Worm (Caenorhabditis elegans): ENCODE data around the gene nhr-138.

nhr-138 gene

ce11 chrIV:9770798-9771197 is 45.7 kb downstream of the nhr-138 start:
- TF ChIP-seq ZK546.5 (tag; optimal IDR thresholded peaks at IDR 0.05) (no peak), lin-39 (tag; optimal IDR thresholded peaks at IDR 0.05) (no peak), daf-8 (GFP tag; IDR thresholded peaks at IDR 0.05) (no peak), dpl-1 (GFP tag; optimal IDR thresholded peaks at IDR 0.05) (no peak), vab-7 (GFP tag; IDR thresholded peaks at IDR 0.05) (no peak), hlh-30 (tag; optimal IDR thresholded peaks at IDR 0.05; ENCODE audit: insufficient read depth) (no peak), saeg-2 (GFP tag; IDR thresholded peaks at IDR 0.05) (no peak), unc-62 (GFP tag; optimal IDR thresholded peaks at IDR 0.05 in 1 of 2) (no peak), unc-62 (tag; optimal IDR thresholded peaks at IDR 0.05) (no peak), Y75B8A.6 (GFP tag; IDR thresholded peaks at IDR 0.05) (no peak), snpc-4 (tag; optimal IDR thresholded peaks at IDR 0.05) (no peak), F44E2.7 (GFP tag; IDR thresholded peaks at IDR 0.05) (no peak), php-3 (GFP tag; IDR thresholded peaks at IDR 0.05) (no peak), Y105C5A.15 (GFP tag; IDR thresholded peaks at IDR 0.05) (no peak), madf-9 (GFP tag; conservative IDR thresholded peaks at IDR 0.05) (no peak)

- no peak for TF ChIP-seq rbr-2 (tag; optimal IDR thresholded peaks at IDR 0.05)
- no peak for TF ChIP-seq cey-2 (tag; optimal IDR thresholded peaks at IDR 0.05; ENCODE audit: borderline replicate concordance, insufficient read depth)
- no peak for TF ChIP-seq hlh-30 (tag; optimal IDR thresholded peaks at IDR 0.05; ENCODE audit: insufficient read depth)
- no peak for TF ChIP-seq lin-29 (GFP tag; IDR thresholded peaks at IDR 0.05)
- TF ChIP-seq F10B5.3 (tag; optimal IDR thresholded peaks at IDR 0.05), result no peak
- no peak for TF ChIP-seq R02D3.7 (tag; optimal IDR thresholded peaks at IDR 0.05)
- no peak for TF ChIP-seq ceh-28 (tag; optimal IDR thresholded peaks at IDR 0.05)
- no peak for TF ChIP-seq egl-27 (tag; optimal IDR thresholded peaks at IDR 0.05)
Observed at ce11 chrIV:9772096-9772720, 47.2 kb downstream of the nhr-138 start, which contains the start of gene cav-1. cav-1 (plus strand) TSS chrIV:9772510.

- no peak for TF ChIP-seq snpc-4 (tag; optimal IDR thresholded peaks at IDR 0.05)
- TF ChIP-seq zag-1 (tag; optimal IDR thresholded peaks at IDR 0.05), result no peak
- no peak for TF ChIP-seq D1046.2 (GFP tag; IDR thresholded peaks at IDR 0.05)
- TF ChIP-seq nhr-76 (tag; optimal IDR thresholded peaks at IDR 0.05), result no peak
- TF ChIP-seq mdt-29 (GFP tag; IDR thresholded peaks at IDR 0.05), result no peak
- TF ChIP-seq nhr-48 (tag; optimal IDR thresholded peaks at IDR 0.05), result no peak
- TF ChIP-seq daf-16 (GFP tag; optimal IDR thresholded peaks at IDR 0.05), result no peak
- no peak for TF ChIP-seq daf-16 (tag; optimal IDR thresholded peaks at IDR 0.05)
- TF ChIP-seq ceh-28 (tag; optimal IDR thresholded peaks at IDR 0.05), result no peak
- TF ChIP-seq unc-62 (GFP tag; optimal IDR thresholded peaks at IDR 0.05 in 1 of 2), result no peak
- TF ChIP-seq unc-62 (tag; optimal IDR thresholded peaks at IDR 0.05), result no peak
- TF ChIP-seq duxl-1 (tag; optimal IDR thresholded peaks at IDR 0.05; ENCODE audit: poor library complexity), result no peak
- TF ChIP-seq dmd-8 (GFP tag; IDR thresholded peaks at IDR 0.05), result no peak
- no peak for TF ChIP-seq ztf-7 (tag; optimal IDR thresholded peaks at IDR 0.05)
- TF ChIP-seq unc-130 (GFP tag; optimal IDR thresholded peaks at IDR 0.05), result no peak
- TF ChIP-seq dve-1 (tag; optimal IDR thresholded peaks at IDR 0.05; ENCODE audit: insufficient read depth), result no peak
- no peak for TF ChIP-seq F44E2.7 (GFP tag; IDR thresholded peaks at IDR 0.05)
- no peak for TF ChIP-seq hif-1 (tag; optimal IDR thresholded peaks at IDR 0.05)
Observed at ce11 chrIV:9773441-9773840, 48.4 kb downstream of the nhr-138 start.

ce11 chrIV:9777535-9777934 is 52.5 kb downstream of the nhr-138 start, which contains the start of gene sna-2:
sna-2 (minus strand) TSS chrIV:9777634.
- TF ChIP-seq hif-1 (tag; optimal IDR thresholded peaks at IDR 0.05), result peak in 1 of 2 experiments; percentile 57
- no peak for TF ChIP-seq set-16 (GFP tag; IDR thresholded peaks at IDR 0.05)
- peak; percentile 44 for TF ChIP-seq nhr-6 (tag; optimal IDR thresholded peaks at IDR 0.05)
- no peak for TF ChIP-seq daf-19 (GFP tag; conservative IDR thresholded peaks at IDR 0.05)
- TF ChIP-seq aly-2 (tag; optimal IDR thresholded peaks at IDR 0.05), result no peak
- no peak for TF ChIP-seq ztf-7 (tag; optimal IDR thresholded peaks at IDR 0.05)
- TF ChIP-seq tag-97 (GFP tag; IDR thresholded peaks at IDR 0.05), result no peak
- no peak for TF ChIP-seq aha-1 (tag)
- TF ChIP-seq dpl-1 (GFP tag; optimal IDR thresholded peaks at IDR 0.05), result peak; percentile 92
- TF ChIP-seq dve-1 (tag; optimal IDR thresholded peaks at IDR 0.05; ENCODE audit: insufficient read depth), result no peak
- TF ChIP-seq mes-2 (tag; optimal IDR thresholded peaks at IDR 0.05; ENCODE audit: poor library complexity, severe bottlenecking), result peak; percentile 93

All from whole organism, L4 larva.